Fruit fly (Drosophila melanogaster) Kc167 (cell line): ENCODE results near the gene Lim1.

Experiments used
- h ChIP-seq: fragments of >200 bp; optimal IDR thresholded peaks from 3 replicates; lab custom pipeline; 2018; ENCODE audit warnings: missing external identifiers
- psq ChIP-seq: fragments of >200 bp; optimal IDR thresholded peaks from 2 replicates; lab custom pipeline; 2017; ENCODE audit warnings: missing external identifiers
- ttk ChIP-seq: sonication (Bioruptor generic); optimal IDR thresholded peaks from 2 replicates; lab custom pipeline; 2017; ENCODE audit warnings: missing external identifiers

dm6 chrX:8835126-8835525, 29.5 kb upstream of the Lim1 start:
- TF ChIP-seq h (lab: Kevin White, UChicago) (no peak), psq (lab: Kevin White, UChicago) (no peak), ttk (lab: Kevin White, UChicago) (no peak)
